Worm (Caenorhabditis elegans) whole organism, late embryonic: Measurements from ENCODE around the gene Y82E9BR.9.

Experiments
- F13H6.1 ChIP-seq: sonication (generic microtip); optimal IDR thresholded peaks from 2 replicates; lab custom pipeline; 2016; ENCODE audit warnings: missing genetic modification characterization, missing compliant biosample characterization
- T23F11.4 ChIP-seq: fragments of 200-800 bp; sonication (Bioruptor generic); optimal IDR thresholded peaks from 2 replicates; lab custom pipeline; 2018; ENCODE audit warnings: mild to moderate bottlenecking, missing genetic modification characterization, missing compliant biosample characterization
- Y22D7AL.16 ChIP-seq: sonication (generic microtip); optimal IDR thresholded peaks from 2 replicates; lab custom pipeline; 2016; ENCODE audit warnings: missing genetic modification characterization, missing compliant biosample characterization
- ama-1 ChIP-seq: fragments of 150-350 bp; optimal IDR thresholded peaks from 2 replicates; lab custom pipeline; 2014
- ceh-2 ChIP-seq: sonication (generic microtip); optimal IDR thresholded peaks from 2 replicates; lab custom pipeline; 2016; ENCODE audit warnings: missing genotype, missing genetic modification characterization, missing compliant biosample characterization
- ceh-24 ChIP-seq: sonication (generic microtip); optimal IDR thresholded peaks from 2 replicates; lab custom pipeline; 2016; ENCODE audit warnings: mild to moderate bottlenecking, missing genetic modification characterization, missing compliant biosample characterization
- ceh-30 ChIP-seq: fragments of 150-350 bp; optimal IDR thresholded peaks from 2 replicates; lab custom pipeline; 2014; ENCODE audit warnings: missing biosample characterization, missing genetic modification characterization
- ceh-31 ChIP-seq: sonication (generic microtip); optimal IDR thresholded peaks from 2 replicates; lab custom pipeline; 2016; ENCODE audit warnings: missing genetic modification characterization, missing compliant biosample characterization
- ceh-34 ChIP-seq: sonication (generic microtip); optimal IDR thresholded peaks from 2 replicates; lab custom pipeline; 2016; ENCODE audit warnings: mild to moderate bottlenecking, missing genetic modification characterization, missing compliant biosample characterization
- ceh-45 ChIP-seq: fragments of 200-800 bp; sonication (Bioruptor generic); IDR thresholded peaks from 2 replicates; pipeline ENCODE4 v1.3.6; 2022; ENCODE audit warnings: missing genetic modification reagents, missing genetic modification characterization, missing compliant biosample characterization
- ceh-48 ChIP-seq: sonication (generic microtip); optimal IDR thresholded peaks from 2 replicates; lab custom pipeline; 2016; ENCODE audit warnings: missing genetic modification characterization, inconsistent platforms, missing compliant biosample characterization
- ceh-6 ChIP-seq: fragments of 200-800 bp; sonication (Bioruptor generic); optimal IDR thresholded peaks from 2 replicates; lab custom pipeline; 2018; ENCODE audit warnings: mild to moderate bottlenecking, missing genetic modification characterization, missing compliant biosample characterization
- che-1 ChIP-seq: sonication (generic microtip); optimal IDR thresholded peaks from 2 replicates; lab custom pipeline; 2016; ENCODE audit warnings: mild to moderate bottlenecking, missing genetic modification characterization, missing compliant biosample characterization
- dmd-4 ChIP-seq: sonication (generic microtip); optimal IDR thresholded peaks from 2 replicates; lab custom pipeline; 2016; ENCODE audit warnings: borderline replicate concordance, missing genetic modification characterization, missing compliant biosample characterization
- dve-1 ChIP-seq: sonication (generic microtip); optimal IDR thresholded peaks from 2 replicates; lab custom pipeline; 2017; ENCODE audit warnings: antibody characterized with exemption, mild to moderate bottlenecking, missing genetic modification characterization, missing compliant biosample characterization
- elt-2 ChIP-seq: sonication (generic microtip); optimal IDR thresholded peaks from 2 replicates; lab custom pipeline; 2016; ENCODE audit warnings: missing genetic modification reagents, missing genetic modification characterization, missing compliant biosample characterization
- eyg-1 ChIP-seq: sonication (generic microtip); optimal IDR thresholded peaks from 2 replicates; lab custom pipeline; 2016; ENCODE audit warnings: missing genotype, missing genetic modification characterization, missing compliant biosample characterization
- hlh-13 ChIP-seq: fragments of 200-800 bp; sonication (Bioruptor generic); optimal IDR thresholded peaks from 2 replicates; lab custom pipeline; 2018; ENCODE audit warnings: mild to moderate bottlenecking, missing genetic modification characterization, missing compliant biosample characterization
- hlh-6 ChIP-seq: sonication (generic microtip); optimal IDR thresholded peaks from 2 replicates; lab custom pipeline; 2016; ENCODE audit warnings: missing genotype, missing genetic modification characterization, missing compliant biosample characterization
- lim-6 ChIP-seq: sonication (generic microtip); optimal IDR thresholded peaks from 2 replicates; lab custom pipeline; 2016; ENCODE audit warnings: missing genetic modification characterization, missing compliant biosample characterization
- madf-2 ChIP-seq: sonication (generic microtip); optimal IDR thresholded peaks from 2 replicates; lab custom pipeline; 2017; ENCODE audit warnings: missing genetic modification characterization, missing compliant biosample characterization
- npax-4 ChIP-seq: sonication (generic microtip); optimal IDR thresholded peaks from 2 replicates; lab custom pipeline; 2016; ENCODE audit warnings: missing genetic modification characterization, missing compliant biosample characterization
- pat-9 ChIP-seq: fragments of 200-800 bp; sonication (Bioruptor generic); optimal IDR thresholded peaks from 2 replicates; lab custom pipeline; 2018; ENCODE audit warnings: mild to moderate bottlenecking, missing genetic modification characterization, moderate library complexity, missing compliant biosample characterization
- pax-1 ChIP-seq: fragments of 150-350 bp; optimal IDR thresholded peaks from 2 replicates; lab custom pipeline; 2014; ENCODE audit warnings: missing biosample characterization, missing genetic modification characterization
- pha-2 ChIP-seq: sonication (generic microtip); optimal IDR thresholded peaks from 2 replicates; lab custom pipeline; 2017; ENCODE audit warnings: mild to moderate bottlenecking, missing genetic modification characterization, missing compliant biosample characterization
- pha-4 ChIP-seq: fragments of 150-350 bp; optimal IDR thresholded peaks from 2 replicates; lab custom pipeline; 2018; ENCODE audit warnings: missing biosample characterization, missing genetic modification reagents, missing genetic modification characterization
- pqm-1 ChIP-seq: sonication (generic microtip); optimal IDR thresholded peaks from 2 replicates; lab custom pipeline; 2016; ENCODE audit warnings: missing genetic modification characterization, missing compliant biosample characterization
- sdc-2 ChIP-seq: sonication (generic microtip); optimal IDR thresholded peaks from 2 replicates; lab custom pipeline; 2016; ENCODE audit warnings: missing genotype, missing genetic modification characterization, missing compliant biosample characterization
- sox-2 ChIP-seq: fragments of 200-800 bp; sonication (Bioruptor generic); IDR thresholded peaks from 2 replicates; pipeline ENCODE4 v1.3.6; 2022; ENCODE audit warnings: missing genetic modification reagents, missing genetic modification characterization, missing compliant biosample characterization
- tbx-7 ChIP-seq: sonication (generic microtip); optimal IDR thresholded peaks from 2 replicates; lab custom pipeline; 2016; ENCODE audit warnings: missing genotype, missing genetic modification characterization, missing compliant biosample characterization
- ttx-3 ChIP-seq: sonication (generic microtip); optimal IDR thresholded peaks from 2 replicates; lab custom pipeline; 2016; ENCODE audit warnings: missing genetic modification reagents, missing genetic modification characterization, missing compliant biosample characterization
- unc-3 ChIP-seq, 2 experiments: fragments of 200-800 bp in 1 of 2; sonication (Bioruptor generic) in 1 of 2; sonication (generic microtip) in 1 of 2; conservative IDR thresholded peaks in 1 of 2; optimal IDR thresholded peaks in 1 of 2; 2 replicates each; pipeline versions ENCODE4 v1.3.6 to Lab custom; 2016 to 2022; ENCODE audit warnings: missing compliant biosample characterization in 2 of 2, missing genetic modification characterization in 2 of 2, missing genetic modification reagents in 1 of 2
- unc-86 ChIP-seq: sonication (generic microtip); optimal IDR thresholded peaks from 2 replicates; lab custom pipeline; 2016; ENCODE audit warnings: missing genetic modification characterization, missing compliant biosample characterization
- zip-5 ChIP-seq: sonication (generic microtip); optimal IDR thresholded peaks from 2 replicates; lab custom pipeline; 2016; ENCODE audit warnings: missing genetic modification characterization, missing compliant biosample characterization
- ztf-16 ChIP-seq: sonication (generic microtip); optimal IDR thresholded peaks from 2 replicates; lab custom pipeline; 2017; ENCODE audit warnings: missing genetic modification characterization, missing compliant biosample characterization

Y82E9BR.9 gene

DNA sequence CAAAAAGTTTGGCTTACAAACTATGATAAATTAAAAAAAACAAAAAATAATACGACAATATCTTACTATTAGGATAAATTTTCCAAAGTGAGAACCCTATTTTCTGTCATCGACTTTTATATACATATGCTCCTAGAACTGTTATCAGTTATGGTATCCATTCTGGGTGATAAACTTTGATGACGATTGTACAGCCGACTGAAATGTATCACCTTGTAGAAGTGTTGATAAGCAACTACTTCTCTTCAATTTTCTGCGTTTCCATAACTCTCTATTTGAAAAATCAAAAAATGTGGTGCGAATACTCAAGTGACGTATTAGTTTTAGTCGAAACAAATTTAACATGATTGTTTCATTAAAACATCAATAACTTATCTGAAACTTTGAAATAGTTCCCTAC is 30.4 kb upstream of the Y82E9BR.9 start:
- TF ChIP-seq elt-2 (tag; lab: Kevin White, UChicago) = peak; percentile 86
- no peak for TF ChIP-seq dve-1 (tag; lab: Kevin White, UChicago)
- TF ChIP-seq pat-9 (tag; lab: Kevin White, UChicago) = no peak
- TF ChIP-seq, all 69 proteins: peak for 1

DNA sequence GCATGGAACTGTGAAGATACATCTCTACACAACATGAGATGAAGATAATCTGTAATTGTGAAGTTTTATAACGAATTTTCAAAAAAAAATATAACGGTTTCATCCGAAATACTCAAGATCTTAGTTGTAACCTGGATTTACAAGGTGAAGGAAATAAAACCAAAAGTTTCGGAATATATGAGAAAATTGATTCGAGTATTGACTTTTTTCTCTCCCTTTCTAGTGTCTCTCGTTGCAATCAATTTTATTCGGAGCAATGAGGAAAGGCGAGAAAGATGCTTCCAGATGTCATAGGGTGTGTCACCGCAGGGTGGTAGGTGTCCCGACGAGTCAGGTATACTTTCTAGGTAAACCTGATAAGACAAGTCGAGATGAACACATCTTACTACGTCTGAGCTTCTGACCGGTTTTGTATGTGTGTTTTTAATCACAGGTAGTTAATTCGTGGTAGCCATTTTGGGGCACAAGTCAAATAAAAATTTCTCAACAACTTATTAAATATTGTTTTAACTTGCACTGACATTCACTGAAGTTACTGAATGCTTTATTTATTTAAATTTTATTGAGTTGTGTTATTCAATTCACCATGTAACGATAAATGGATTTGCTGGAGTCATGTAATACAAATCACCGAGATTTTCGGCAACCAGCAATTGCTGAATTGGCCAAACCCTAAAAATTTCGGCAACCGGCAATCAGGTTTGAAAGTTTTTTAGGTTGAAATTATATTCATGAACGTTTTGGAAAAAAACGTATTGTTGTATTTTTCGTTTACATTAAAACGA is 28.9 kb upstream of the Y82E9BR.9 start, which contains the start of gene pals-20:
pals-20 (minus strand) TSS at position 51 of the 785 bp plus-strand sequence.
- TF ChIP-seq dve-1 (tag; lab: Kevin White, UChicago) = no peak
- no peak for TF ChIP-seq T23F11.4 (GFP tag; lab: Kevin White, UChicago)
- TF ChIP-seq tbx-7 (tag; lab: Kevin White, UChicago) = no peak
- no peak for TF ChIP-seq Y22D7AL.16
- no peak for TF ChIP-seq ceh-6 (GFP tag; lab: Kevin White, UChicago)
- TF ChIP-seq sox-2 = no peak
- TF ChIP-seq unc-86 (tag; lab: Kevin White, UChicago) = no peak
- no peak for TF ChIP-seq ztf-16
- no peak for TF ChIP-seq zip-5 (tag; lab: Kevin White, UChicago)
- TF ChIP-seq sdc-2 (tag; lab: Kevin White, UChicago) = no peak
- TF ChIP-seq dmd-4 = no peak

DNA sequence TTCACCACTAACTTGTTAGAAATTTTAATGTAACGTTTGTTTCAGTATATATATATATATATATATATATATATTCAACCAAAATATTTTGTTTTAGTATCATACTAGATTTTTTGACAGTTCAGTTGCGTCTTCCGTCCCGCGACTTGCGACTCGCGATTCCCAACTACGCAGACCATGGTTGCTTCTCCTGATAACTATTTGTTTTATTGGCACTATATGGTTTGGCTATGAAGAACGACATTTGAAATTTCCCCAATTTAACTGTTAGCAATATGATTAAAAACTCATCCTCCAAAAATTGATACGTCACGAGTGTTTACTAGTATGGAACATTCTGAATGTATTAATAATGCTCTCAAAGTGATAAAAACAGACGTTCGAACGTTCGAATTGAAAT is 25.1 kb upstream of the Y82E9BR.9 start:
- TF ChIP-seq pha-4 (tag; lab: Kevin White, UChicago) (no peak), pax-1 (tag; lab: Kevin White, UChicago) (no peak), lim-6 (tag; lab: Kevin White, UChicago) (no peak), hlh-6 (no peak), ceh-34 (no peak), pqm-1 (tag; lab: Kevin White, UChicago) (no peak), ttx-3 (tag; lab: Kevin White, UChicago) (no peak), ceh-6 (GFP tag; lab: Kevin White, UChicago) (no peak), npax-4 (no peak), ceh-31 (no peak), unc-3 (GFP tag; conservative IDR thresholded peaks at IDR 0.05; lab: Robert Waterston, UW) (no peak), unc-3 (tag; optimal IDR thresholded peaks at IDR 0.05; lab: Kevin White, UChicago) (no peak), pha-2 (no peak), T23F11.4 (GFP tag; lab: Kevin White, UChicago) (no peak), ceh-24 (tag; lab: Kevin White, UChicago) (no peak), ceh-2 (no peak), che-1 (no peak), ceh-48 (tag; lab: Kevin White, UChicago) (no peak), ceh-30 (tag; lab: Kevin White, UChicago) (no peak), ceh-45 (GFP tag; lab: Robert Waterston, UW) (no peak)

DNA sequence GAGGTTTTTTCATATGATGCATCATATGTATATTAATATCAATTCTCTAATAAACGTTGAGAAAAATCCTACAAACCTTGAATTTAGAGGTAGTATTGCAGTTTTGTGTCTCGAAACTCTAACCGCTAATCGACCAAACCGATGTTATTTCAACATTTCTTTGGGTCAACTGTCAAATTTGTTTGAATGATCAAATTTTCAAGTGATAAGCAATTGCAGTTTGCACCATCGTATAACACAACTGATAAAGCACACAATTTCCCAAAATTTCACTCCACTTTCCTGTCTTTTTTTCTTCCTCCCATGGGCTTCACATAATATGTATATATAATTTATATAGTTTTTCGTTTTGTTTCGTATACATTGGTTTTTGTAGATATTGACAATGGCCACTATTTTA is 24.5 kb upstream of the Y82E9BR.9 start, which contains the start of the genes fbxa-138 and Y82E9BR.5:
fbxa-138 (minus strand) TSS at position 161 of the 400 bp plus-strand sequence.
Y82E9BR.5 (plus strand) TSS at position 279 of the 400 bp plus-strand sequence.
- TF ChIP-seq elt-2 (tag; lab: Kevin White, UChicago) = no peak
- no peak for TF ChIP-seq madf-2
- TF ChIP-seq eyg-1 = no peak

DNA sequence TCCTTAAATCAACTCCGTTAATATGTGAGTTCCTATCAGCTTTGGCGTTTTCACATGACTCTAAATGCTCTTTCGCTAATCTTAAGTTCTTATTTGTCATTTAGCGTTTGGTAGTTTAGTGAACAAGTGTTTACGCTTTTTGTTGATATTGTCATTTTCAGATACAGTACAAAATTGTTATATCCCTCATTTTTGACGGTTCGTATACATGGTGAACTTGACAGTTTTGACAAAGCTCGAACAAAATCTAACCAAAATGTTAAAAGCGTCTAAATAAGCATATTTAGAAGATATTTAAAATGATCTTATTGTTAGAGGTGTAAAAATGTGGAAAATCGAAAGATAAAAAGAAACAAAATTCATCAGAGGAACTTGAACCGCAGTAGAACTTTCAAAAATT is 23.9 kb upstream of the Y82E9BR.9 start:
- no peak for TF ChIP-seq T23F11.4 (GFP tag; lab: Kevin White, UChicago)
- no peak for TF ChIP-seq F13H6.1
- no peak for TF ChIP-seq pat-9 (tag; lab: Kevin White, UChicago)
- no peak for TF ChIP-seq ama-1
- no peak for TF ChIP-seq ceh-48 (tag; lab: Kevin White, UChicago)
- no peak for TF ChIP-seq ztf-16
- TF ChIP-seq hlh-13 (GFP tag; lab: Kevin White, UChicago) = no peak
